Fruit fly (Drosophila melanogaster): ENCODE results near the gene CG11122.

DNA sequence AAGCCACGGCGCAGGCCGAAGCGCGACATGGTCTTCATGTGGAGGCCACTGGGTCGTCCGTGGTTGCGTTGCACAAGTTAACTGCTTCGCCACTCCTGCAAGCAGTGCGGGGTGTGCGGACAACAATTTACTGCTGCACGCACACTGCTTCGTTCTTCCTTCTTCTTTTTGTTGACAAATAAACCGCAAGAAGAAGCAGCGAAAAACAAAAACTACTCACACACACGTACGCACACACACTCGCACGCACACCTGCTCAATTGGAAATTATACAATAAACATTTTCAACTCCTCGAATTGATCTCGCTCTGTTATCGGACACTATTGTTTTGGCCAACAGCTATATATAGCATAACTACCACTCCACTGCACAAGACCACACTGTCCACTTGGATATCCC is 965 bp downstream of the CG11122 start:
- TF ChIP-seq jim (GFP tag; optimal IDR thresholded peaks at IDR 0.05) (no peak), Hr83 (GFP tag; optimal IDR thresholded peaks at IDR 0.05; ENCODE audit: poor library complexity, severe bottlenecking) (no peak), fru (GFP tag; optimal IDR thresholded peaks at IDR 0.05) (no peak), CG9705 (GFP tag; optimal IDR thresholded peaks at IDR 0.05) (no peak), brk (GFP tag; optimal IDR thresholded peaks at IDR 0.05) (no peak), lola (GFP tag; optimal IDR thresholded peaks at IDR 0.05) (no peak)
